Worm (Caenorhabditis elegans) whole organism, L1 larva: Measurements from ENCODE around the gene Y54G11A.9.

Experiments used
- C34B4.2 ChIP-seq: sonication (generic microtip); optimal IDR thresholded peaks from 2 replicates; lab custom pipeline; 2017; ENCODE audit warnings: mild to moderate bottlenecking, missing genetic modification characterization, missing compliant biosample characterization
- blmp-1 ChIP-seq: fragments of 150-350 bp; optimal IDR thresholded peaks from 2 replicates; lab custom pipeline; 2014; ENCODE audit warnings: missing biosample characterization, missing genetic modification characterization
- ceh-63 ChIP-seq: fragments of 200-800 bp; sonication (Bioruptor generic); optimal IDR thresholded peaks from 2 replicates; lab custom pipeline; 2018; ENCODE audit warnings: mild to moderate bottlenecking, missing genetic modification characterization, missing compliant biosample characterization
- ceh-8 ChIP-seq: fragments of 200-800 bp; sonication (Bioruptor generic); optimal IDR thresholded peaks from 2 replicates; lab custom pipeline; 2018; ENCODE audit warnings: mild to moderate bottlenecking, missing genetic modification characterization, moderate library complexity, missing compliant biosample characterization
- ceh-90 ChIP-seq: sonication (generic microtip); optimal IDR thresholded peaks from 2 replicates; lab custom pipeline; 2016; ENCODE audit warnings: missing genetic modification characterization, missing compliant biosample characterization
- dpl-1 ChIP-seq, 3 experiments: fragments of 150-350 bp in 2 of 3; sonication (generic microtip) in 1 of 3; optimal IDR thresholded peaks; 2 replicates each; lab custom pipeline; 2014 to 2017; ENCODE audit warnings: missing biosample characterization in 3 of 3, missing genetic modification characterization in 3 of 3, missing genetic modification reagents in 3 of 3
- dsc-1 ChIP-seq: sonication (generic microtip); optimal IDR thresholded peaks from 2 replicates; lab custom pipeline; 2016; ENCODE audit warnings: mild to moderate bottlenecking, missing genetic modification characterization, missing compliant biosample characterization
- efl-1 ChIP-seq, 4 experiments: fragments of 150-350 bp; optimal IDR thresholded peaks in 3 of 4; peaks in 1 of 4; 1 replicate in 1 of 4; 2 replicates in 3 of 4; lab custom pipeline; 2014; ENCODE audit warnings: missing biosample characterization in 2 of 4, missing genetic modification characterization in 2 of 4, missing genetic modification reagents in 2 of 4
- egl-27 ChIP-seq, 2 experiments: fragments of 150-350 bp in 1 of 2; sonication (generic microtip); optimal IDR thresholded peaks; 3 replicates each; lab custom pipeline; 2017 to 2018; ENCODE audit warnings: missing biosample characterization in 2 of 2, missing genetic modification characterization in 2 of 2, missing genetic modification reagents in 2 of 2
- elt-2 ChIP-seq: sonication (generic microtip); optimal IDR thresholded peaks from 2 replicates; lab custom pipeline; 2016; ENCODE audit warnings: missing genetic modification characterization, mild to moderate bottlenecking, inconsistent platforms, missing compliant biosample characterization, missing genetic modification reagents
- elt-3 ChIP-seq, 6 experiments: fragments of 150-350 bp in 1 of 6; sonication (generic microtip); optimal IDR thresholded peaks; 2 replicates each; lab custom pipeline; 2017 to 2018; ENCODE audit warnings: missing biosample characterization in 6 of 6, missing genetic modification characterization in 6 of 6, inconsistent platforms in 1 of 6
- fkh-4 ChIP-seq: sonication (generic microtip); optimal IDR thresholded peaks from 2 replicates; lab custom pipeline; 2016; ENCODE audit warnings: missing compliant biosample characterization, missing genetic modification characterization, borderline replicate concordance
- grh-1 ChIP-seq: fragments of 200-800 bp; sonication (Bioruptor generic); IDR thresholded peaks from 2 replicates; pipeline ENCODE4 v1.3.6; 2022; ENCODE audit warnings: missing genetic modification reagents, missing genetic modification characterization, missing compliant biosample characterization
- hlh-17 ChIP-seq: fragments of 200-800 bp; sonication (Bioruptor generic); optimal IDR thresholded peaks from 2 replicates; lab custom pipeline; 2018; ENCODE audit warnings: missing genetic modification characterization, mild to moderate bottlenecking, missing compliant biosample characterization, moderate library complexity, borderline replicate concordance
- hpl-2 ChIP-seq: fragments of 150-350 bp; optimal IDR thresholded peaks from 2 replicates; lab custom pipeline; 2014; ENCODE audit warnings: missing biosample characterization, missing genetic modification reagents, missing genetic modification characterization
- irx-1 ChIP-seq: sonication (generic microtip); optimal IDR thresholded peaks from 2 replicates; lab custom pipeline; 2016; ENCODE audit warnings: missing genetic modification characterization, missing compliant biosample characterization
- isw-1 ChIP-seq: fragments of 200-800 bp; sonication (Bioruptor generic); IDR thresholded peaks from 2 replicates; pipeline ENCODE4 v1.3.6; 2022; ENCODE audit warnings: missing genetic modification characterization, missing compliant biosample characterization
- jun-1 ChIP-seq: fragments of 150-350 bp; optimal IDR thresholded peaks from 2 replicates; lab custom pipeline; 2014; ENCODE audit warnings: missing biosample characterization, missing genetic modification reagents, missing genetic modification characterization
- lin-35 ChIP-seq, 2 experiments: fragments of 150-350 bp; optimal IDR thresholded peaks; 2 replicates each; lab custom pipeline; 2014; ENCODE audit warnings: missing biosample characterization in 2 of 2, missing genetic modification characterization in 2 of 2, missing genetic modification reagents in 2 of 2
- mab-9 ChIP-seq: fragments of 200-800 bp; sonication (Bioruptor generic); IDR thresholded peaks from 2 replicates; pipeline ENCODE4 v1.3.6; 2022; ENCODE audit warnings: missing genetic modification reagents, missing genetic modification characterization, missing compliant biosample characterization
- mep-1 ChIP-seq: fragments of 150-350 bp; optimal IDR thresholded peaks from 2 replicates; lab custom pipeline; 2014; ENCODE audit warnings: missing biosample characterization, missing genetic modification characterization
- nhr-11 ChIP-seq: fragments of 150-350 bp; optimal IDR thresholded peaks from 2 replicates; lab custom pipeline; 2014; ENCODE audit warnings: missing biosample characterization, missing genetic modification characterization
- nhr-19 ChIP-seq: fragments of 200-800 bp; sonication (Bioruptor generic); conservative IDR thresholded peaks from 2 replicates; pipeline ENCODE4 v1.3.6; 2022; ENCODE audit warnings: missing genetic modification characterization, missing compliant biosample characterization
- nhr-20 ChIP-seq: sonication (generic microtip); optimal IDR thresholded peaks from 2 replicates; lab custom pipeline; 2016; ENCODE audit warnings: mild to moderate bottlenecking, missing genetic modification characterization, missing compliant biosample characterization
- nhr-237 ChIP-seq: fragments of 150-350 bp; optimal IDR thresholded peaks from 2 replicates; lab custom pipeline; 2014; ENCODE audit warnings: missing biosample characterization, missing genetic modification characterization
- nhr-28 ChIP-seq: fragments of 150-350 bp; optimal IDR thresholded peaks from 2 replicates; lab custom pipeline; 2014; ENCODE audit warnings: missing biosample characterization, missing genetic modification characterization
- nhr-71 ChIP-seq: sonication (generic microtip); optimal IDR thresholded peaks from 2 replicates; lab custom pipeline; 2016; ENCODE audit warnings: mild to moderate bottlenecking, missing genetic modification characterization, moderate library complexity, missing compliant biosample characterization
- nhr-84 ChIP-seq: sonication (generic microtip); optimal IDR thresholded peaks from 2 replicates; lab custom pipeline; 2017; ENCODE audit warnings: missing biosample characterization, missing genetic modification characterization
- nhr-85 ChIP-seq: sonication (generic microtip); peaks from one replicate; lab custom pipeline; 2016; ENCODE audit warnings: missing genetic modification characterization, inconsistent platforms, missing compliant biosample characterization
- nhr-90 ChIP-seq: sonication (generic microtip); optimal IDR thresholded peaks from 2 replicates; lab custom pipeline; 2016; ENCODE audit warnings: mild to moderate bottlenecking, missing genetic modification characterization, missing compliant biosample characterization; ENCODE audit not compliant: poor library complexity
- pax-3 ChIP-seq: fragments of 200-800 bp; sonication (Bioruptor generic); optimal IDR thresholded peaks from 2 replicates; lab custom pipeline; 2018; ENCODE audit warnings: mild to moderate bottlenecking, missing genetic modification characterization, moderate library complexity, missing compliant biosample characterization
- skn-1 ChIP-seq: fragments of 150-350 bp; optimal IDR thresholded peaks from 2 replicates; lab custom pipeline; 2014; ENCODE audit warnings: missing biosample characterization, missing genetic modification characterization
- snpc-4 ChIP-seq: fragments of 150-350 bp; optimal IDR thresholded peaks from 2 replicates; lab custom pipeline; 2014; ENCODE audit warnings: missing biosample characterization, missing genetic modification characterization
- sox-4 ChIP-seq: sonication (generic microtip); optimal IDR thresholded peaks from 2 replicates; lab custom pipeline; 2016; ENCODE audit warnings: missing genetic modification characterization, missing compliant biosample characterization
- swsn-7 ChIP-seq: sonication (generic microtip); optimal IDR thresholded peaks from 2 replicates; lab custom pipeline; 2016; ENCODE audit warnings: missing genetic modification characterization, missing compliant biosample characterization
- tbx-2 ChIP-seq: sonication (generic microtip); optimal IDR thresholded peaks from 2 replicates; lab custom pipeline; 2016; ENCODE audit warnings: missing genetic modification characterization, missing compliant biosample characterization
- tlp-1 ChIP-seq: fragments of 150-350 bp; optimal IDR thresholded peaks from 2 replicates; lab custom pipeline; 2014; ENCODE audit warnings: missing biosample characterization, missing genetic modification characterization
- unc-98 ChIP-seq: fragments of 200-800 bp; sonication (Bioruptor generic); IDR thresholded peaks from 2 replicates; pipeline ENCODE4 v1.3.6; 2022; ENCODE audit warnings: missing genetic modification characterization, missing compliant biosample characterization
- zag-1 ChIP-seq: fragments of 150-350 bp; optimal IDR thresholded peaks from 2 replicates; lab custom pipeline; 2014; ENCODE audit warnings: missing biosample characterization, missing genetic modification characterization
- zip-4 ChIP-seq: fragments of 200-800 bp; sonication (Bioruptor generic); optimal IDR thresholded peaks from 2 replicates; lab custom pipeline; 2018; ENCODE audit warnings: mild to moderate bottlenecking, missing genetic modification characterization, moderate library complexity, missing compliant biosample characterization
- ztf-4 ChIP-seq: fragments of 150-350 bp; optimal IDR thresholded peaks from 2 replicates; lab custom pipeline; 2014; ENCODE audit warnings: missing biosample characterization, missing genetic modification characterization

The Y54G11A.9 gene

ce11 chrII:14383644-14384043, 37.4 kb upstream of the Y54G11A.9 start, which contains the start of gene mes-2 (continued):
- TF ChIP-seq blmp-1 (tag; lab: Kevin White, UChicago) (no peak), nhr-85 (tag; lab: Kevin White, UChicago) (peak; percentile 83), skn-1 (tag; lab: Kevin White, UChicago) (peak; percentile 72), hpl-2 (peak; percentile 40), nhr-19 (peak; percentile 84), lin-35 (GFP tag; optimal IDR thresholded peaks at IDR 0.05; lab: Kevin White, UChicago) (peak; percentile 98 to 99), ceh-63 (GFP tag; lab: Kevin White, UChicago) (no peak), snpc-4 (tag; lab: Kevin White, UChicago) (peak; percentile 77), nhr-11 (peak; percentile 65), isw-1 (GFP tag; lab: Robert Waterston, UW) (peak; percentile 68), zip-4 (peak; percentile 49), nhr-90 (tag; lab: Kevin White, UChicago) (peak; percentile 86), ceh-8 (GFP tag; lab: Kevin White, UChicago) (peak; percentile 38), swsn-7 (tag; lab: Kevin White, UChicago) (peak; percentile 80), pax-3 (tag; lab: Kevin White, UChicago) (peak; percentile 26), dpl-1 (GFP tag; optimal IDR thresholded peaks at IDR 0.05; lab: Kevin White, UChicago) (peak; percentile 98 to 99 (median 99)), elt-2 (tag; lab: Kevin White, UChicago) (peak; percentile 35), elt-3 (tag; optimal IDR thresholded peaks at IDR 0.05; lab: Kevin White, UChicago) (peak in 2 of 6 experiments; percentile 27 to 39), fkh-4 (tag; lab: Kevin White, UChicago) (no peak), tlp-1 (no peak), sox-4 (tag; lab: Kevin White, UChicago) (no peak), tbx-2 (tag; lab: Kevin White, UChicago) (peak; percentile 83), jun-1 (tag; lab: Kevin White, UChicago) (peak; percentile 66), nhr-28 (no peak), irx-1 (tag; lab: Kevin White, UChicago) (peak; percentile 72), nhr-20 (tag; lab: Kevin White, UChicago) (peak; percentile 80), zag-1 (tag; lab: Kevin White, UChicago) (peak; percentile 41), efl-1 (optimal IDR thresholded peaks at IDR 0.05; lab: Kevin White, UChicago) (peak; percentile 99 to 100), efl-1 (GFP tag; optimal IDR thresholded peaks at IDR 0.05 in 1 of 2; lab: Kevin White, UChicago) (peak; percentile 99 to 100), hlh-17 (GFP tag; lab: Kevin White, UChicago) (no peak), dsc-1 (tag; lab: Kevin White, UChicago) (peak; percentile 88)

- TF ChIP-seq mep-1 = no peak
- no peak for TF ChIP-seq mab-9 (GFP tag; lab: Robert Waterston, UW)
- TF ChIP-seq unc-98 (GFP tag; lab: Robert Waterston, UW) = no peak
- no peak for TF ChIP-seq ceh-90
- TF ChIP-seq nhr-71 (tag; lab: Kevin White, UChicago) = no peak
- TF ChIP-seq C34B4.2 (tag; lab: Kevin White, UChicago) = no peak
- TF ChIP-seq tbx-2 (tag; lab: Kevin White, UChicago) = no peak
- TF ChIP-seq nhr-237 (tag; lab: Kevin White, UChicago) = no peak
- TF ChIP-seq hpl-2 = no peak
- TF ChIP-seq nhr-28 = no peak
- TF ChIP-seq nhr-84 (tag; lab: Kevin White, UChicago) = no peak
- TF ChIP-seq ztf-4 = no peak
- TF ChIP-seq nhr-90 (tag; lab: Kevin White, UChicago) = no peak
Measured at ce11 chrII:14381450-14381849, 35.2 kb upstream of the Y54G11A.9 start, which contains the start of gene sdz-26. Gene sdz-26 (plus strand): TSS chrII:14381750.

- TF ChIP-seq pax-3 (tag; lab: Kevin White, UChicago) = no peak
- TF ChIP-seq egl-27 (tag; optimal IDR thresholded peaks at IDR 0.05; lab: Kevin White, UChicago) = no peak
- no peak for TF ChIP-seq grh-1 (GFP tag; lab: Robert Waterston, UW)
- TF ChIP-seq nhr-85 (tag; lab: Kevin White, UChicago) = peak; percentile 50
- no peak for TF ChIP-seq nhr-84 (tag; lab: Kevin White, UChicago)
Measured at ce11 chrII:14380778-14381177, 34.5 kb upstream of the Y54G11A.9 start.
